Worm (Caenorhabditis elegans) whole organism, late embryonic: ENCODE results near the gene ZK930.2.

Source experiments
- C38D4.7 ChIP-seq: fragments of 200-800 bp; sonication (Bioruptor generic); optimal IDR thresholded peaks from 2 replicates; lab custom pipeline; 2018; ENCODE audit warnings: mild to moderate bottlenecking, missing genetic modification characterization, moderate library complexity, missing compliant biosample characterization
- F13H6.1 ChIP-seq: sonication (generic microtip); optimal IDR thresholded peaks from 2 replicates; lab custom pipeline; 2016; ENCODE audit warnings: missing genetic modification characterization, missing compliant biosample characterization
- K09A11.1 ChIP-seq: sonication (generic microtip); optimal IDR thresholded peaks from 2 replicates; lab custom pipeline; 2017; ENCODE audit warnings: antibody characterized with exemption, mild to moderate bottlenecking, missing genetic modification characterization, missing compliant biosample characterization; ENCODE audit not compliant: insufficient read depth
- Y22D7AL.16 ChIP-seq: sonication (generic microtip); optimal IDR thresholded peaks from 2 replicates; lab custom pipeline; 2016; ENCODE audit warnings: missing genetic modification characterization, missing compliant biosample characterization
- ama-1 ChIP-seq: fragments of 150-350 bp; optimal IDR thresholded peaks from 2 replicates; lab custom pipeline; 2014
- ceh-14 ChIP-seq: sonication (generic microtip); optimal IDR thresholded peaks from 2 replicates; lab custom pipeline; 2016; ENCODE audit warnings: missing genotype, missing genetic modification characterization, missing compliant biosample characterization
- ceh-30 ChIP-seq: fragments of 150-350 bp; optimal IDR thresholded peaks from 2 replicates; lab custom pipeline; 2014; ENCODE audit warnings: missing biosample characterization, missing genetic modification characterization
- ceh-45 ChIP-seq: fragments of 200-800 bp; sonication (Bioruptor generic); IDR thresholded peaks from 2 replicates; pipeline ENCODE4 v1.3.6; 2022; ENCODE audit warnings: missing genetic modification reagents, missing genetic modification characterization, missing compliant biosample characterization
- ceh-6 ChIP-seq: fragments of 200-800 bp; sonication (Bioruptor generic); optimal IDR thresholded peaks from 2 replicates; lab custom pipeline; 2018; ENCODE audit warnings: mild to moderate bottlenecking, missing genetic modification characterization, missing compliant biosample characterization
- ceh-9 ChIP-seq: sonication (generic microtip); optimal IDR thresholded peaks from 2 replicates; lab custom pipeline; 2016; ENCODE audit warnings: mild to moderate bottlenecking, missing genetic modification characterization, inconsistent platforms, missing compliant biosample characterization
- dmd-4 ChIP-seq: sonication (generic microtip); optimal IDR thresholded peaks from 2 replicates; lab custom pipeline; 2016; ENCODE audit warnings: borderline replicate concordance, missing genetic modification characterization, missing compliant biosample characterization
- dve-1 ChIP-seq: sonication (generic microtip); optimal IDR thresholded peaks from 2 replicates; lab custom pipeline; 2017; ENCODE audit warnings: antibody characterized with exemption, mild to moderate bottlenecking, missing genetic modification characterization, missing compliant biosample characterization
- elt-2 ChIP-seq: sonication (generic microtip); optimal IDR thresholded peaks from 2 replicates; lab custom pipeline; 2016; ENCODE audit warnings: missing genetic modification reagents, missing genetic modification characterization, missing compliant biosample characterization
- elt-4 ChIP-seq: sonication (generic microtip); optimal IDR thresholded peaks from 2 replicates; lab custom pipeline; 2016; ENCODE audit warnings: missing genetic modification characterization, missing compliant biosample characterization
- eyg-1 ChIP-seq: sonication (generic microtip); optimal IDR thresholded peaks from 2 replicates; lab custom pipeline; 2016; ENCODE audit warnings: missing genotype, missing genetic modification characterization, missing compliant biosample characterization
- fkh-6 ChIP-seq: sonication (generic microtip); optimal IDR thresholded peaks from 2 replicates; lab custom pipeline; 2016; ENCODE audit warnings: missing genetic modification characterization, missing compliant biosample characterization
- hlh-30 ChIP-seq: sonication (generic microtip); optimal IDR thresholded peaks from 2 replicates; lab custom pipeline; 2017; ENCODE audit warnings: antibody characterized with exemption, missing genetic modification characterization, missing compliant biosample characterization; ENCODE audit not compliant: insufficient read depth
- hlh-8 ChIP-seq: sonication (generic microtip); optimal IDR thresholded peaks from 2 replicates; lab custom pipeline; 2016; ENCODE audit warnings: missing genotype, missing genetic modification characterization, missing compliant biosample characterization
- lim-6 ChIP-seq: sonication (generic microtip); optimal IDR thresholded peaks from 2 replicates; lab custom pipeline; 2016; ENCODE audit warnings: missing genetic modification characterization, missing compliant biosample characterization
- mec-3 ChIP-seq: sonication (generic microtip); optimal IDR thresholded peaks from 2 replicates; lab custom pipeline; 2016; ENCODE audit warnings: borderline replicate concordance, missing genetic modification characterization, missing compliant biosample characterization
- nfya-1 ChIP-seq: sonication (generic microtip); optimal IDR thresholded peaks from 2 replicates; lab custom pipeline; 2017; ENCODE audit warnings: missing genetic modification characterization, mild to moderate bottlenecking, missing compliant biosample characterization, antibody characterized with exemption, moderate library complexity
- nhr-11 ChIP-seq: fragments of 150-350 bp; optimal IDR thresholded peaks from 2 replicates; lab custom pipeline; 2014; ENCODE audit warnings: missing biosample characterization, missing genetic modification characterization
- nhr-232 ChIP-seq: sonication (generic microtip); optimal IDR thresholded peaks from 2 replicates; lab custom pipeline; 2016; ENCODE audit warnings: missing genetic modification characterization, missing compliant biosample characterization
- pha-2 ChIP-seq: sonication (generic microtip); optimal IDR thresholded peaks from 2 replicates; lab custom pipeline; 2017; ENCODE audit warnings: mild to moderate bottlenecking, missing genetic modification characterization, missing compliant biosample characterization
- pha-4 ChIP-seq: fragments of 150-350 bp; optimal IDR thresholded peaks from 2 replicates; lab custom pipeline; 2018; ENCODE audit warnings: missing biosample characterization, missing genetic modification reagents, missing genetic modification characterization
- pqm-1 ChIP-seq: sonication (generic microtip); optimal IDR thresholded peaks from 2 replicates; lab custom pipeline; 2016; ENCODE audit warnings: missing genetic modification characterization, missing compliant biosample characterization
- ref-2 ChIP-seq: sonication (generic microtip); optimal IDR thresholded peaks from 2 replicates; lab custom pipeline; 2016; ENCODE audit warnings: missing genetic modification characterization, missing compliant biosample characterization
- sox-2 ChIP-seq: fragments of 200-800 bp; sonication (Bioruptor generic); IDR thresholded peaks from 2 replicates; pipeline ENCODE4 v1.3.6; 2022; ENCODE audit warnings: missing genetic modification reagents, missing genetic modification characterization, missing compliant biosample characterization
- sox-4 ChIP-seq: sonication (generic microtip); optimal IDR thresholded peaks from 2 replicates; lab custom pipeline; 2017; ENCODE audit warnings: mild to moderate bottlenecking, missing genetic modification characterization, inconsistent platforms, missing compliant biosample characterization
- syd-9 ChIP-seq: sonication (generic microtip); optimal IDR thresholded peaks from 2 replicates; lab custom pipeline; 2016; ENCODE audit warnings: mild to moderate bottlenecking, missing genetic modification characterization, moderate library complexity, missing compliant biosample characterization
- tbx-2 ChIP-seq: sonication (generic microtip); optimal IDR thresholded peaks from 2 replicates; lab custom pipeline; 2016; ENCODE audit warnings: missing genetic modification characterization, missing compliant biosample characterization
- tbx-7 ChIP-seq: sonication (generic microtip); optimal IDR thresholded peaks from 2 replicates; lab custom pipeline; 2016; ENCODE audit warnings: missing genotype, missing genetic modification characterization, missing compliant biosample characterization
- unc-3 ChIP-seq, 2 experiments: fragments of 200-800 bp in 1 of 2; sonication (Bioruptor generic) in 1 of 2; sonication (generic microtip) in 1 of 2; conservative IDR thresholded peaks in 1 of 2; optimal IDR thresholded peaks in 1 of 2; 2 replicates each; pipeline versions ENCODE4 v1.3.6 to Lab custom; 2016 to 2022; ENCODE audit warnings: missing compliant biosample characterization in 2 of 2, missing genetic modification characterization in 2 of 2, missing genetic modification reagents in 1 of 2
- unc-42 ChIP-seq: sonication (generic microtip); optimal IDR thresholded peaks from 2 replicates; lab custom pipeline; 2016; ENCODE audit warnings: missing genotype, missing genetic modification characterization, missing compliant biosample characterization
- unc-55 ChIP-seq: sonication (generic microtip); optimal IDR thresholded peaks from 2 replicates; lab custom pipeline; 2017; ENCODE audit warnings: missing biosample characterization, missing genetic modification reagents, missing genetic modification characterization
- ztf-16 ChIP-seq: sonication (generic microtip); optimal IDR thresholded peaks from 2 replicates; lab custom pipeline; 2017; ENCODE audit warnings: missing genetic modification characterization, missing compliant biosample characterization

The ZK930.2 gene

DNA sequence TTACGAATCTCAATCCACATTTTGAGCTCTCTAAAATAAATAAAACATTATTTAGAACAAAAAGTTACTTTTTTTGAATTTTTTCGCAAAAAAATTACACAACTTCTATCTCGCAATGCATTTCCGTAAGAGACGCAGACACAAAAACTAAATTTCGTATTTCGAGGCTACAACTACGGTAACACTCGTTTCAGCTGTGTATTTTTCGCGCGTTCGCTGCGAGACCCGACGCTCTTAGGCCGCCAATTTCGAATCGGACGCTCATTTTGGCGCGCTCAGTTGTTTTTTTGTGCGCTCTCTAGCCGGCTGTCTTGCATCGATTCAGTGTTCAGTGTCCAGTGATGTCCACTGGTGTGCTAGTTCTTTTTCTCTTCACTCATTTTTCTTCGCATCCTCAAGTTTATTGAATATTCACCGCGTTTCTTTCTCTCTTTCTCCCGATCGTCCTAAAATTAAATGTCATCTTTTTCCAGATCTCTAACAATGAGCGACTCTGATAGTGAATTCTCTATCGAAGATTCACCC lies 18.5 kb downstream of the ZK930.2 start, which contains the start of the genes npp-3 and top-2 (continued):
- TF ChIP-seq nhr-232 (no peak), C38D4.7 (no peak), ceh-6 (GFP tag; lab: Kevin White, UChicago) (no peak), unc-42 (peak; percentile 76), dve-1 (peak; percentile 55), nhr-11 (tag; lab: Kevin White, UChicago) (no peak)

DNA sequence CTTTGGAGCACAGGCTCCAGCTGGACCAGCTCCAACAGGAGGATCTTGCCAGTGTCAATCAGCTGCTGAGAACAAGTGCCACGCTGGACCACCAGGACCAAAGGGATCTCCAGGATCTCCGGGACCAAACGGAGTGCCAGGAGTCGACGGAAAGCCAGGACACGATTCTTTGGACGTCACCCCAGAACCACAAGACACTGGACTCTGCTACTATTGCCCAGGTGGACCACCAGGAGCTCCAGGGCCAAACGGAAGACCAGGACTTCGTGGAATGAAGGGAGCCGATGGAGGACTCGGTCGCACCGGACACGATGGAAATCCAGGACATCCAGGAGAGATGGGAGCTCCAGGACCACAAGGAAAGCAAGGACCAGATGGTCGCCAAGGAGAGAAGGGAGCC lies 24.3 kb downstream of the ZK930.2 start:
- TF ChIP-seq nfya-1 (tag; lab: Kevin White, UChicago) (no peak), dmd-4 (tag; lab: Kevin White, UChicago) (no peak), mec-3 (tag; lab: Kevin White, UChicago) (peak; percentile 46)

DNA sequence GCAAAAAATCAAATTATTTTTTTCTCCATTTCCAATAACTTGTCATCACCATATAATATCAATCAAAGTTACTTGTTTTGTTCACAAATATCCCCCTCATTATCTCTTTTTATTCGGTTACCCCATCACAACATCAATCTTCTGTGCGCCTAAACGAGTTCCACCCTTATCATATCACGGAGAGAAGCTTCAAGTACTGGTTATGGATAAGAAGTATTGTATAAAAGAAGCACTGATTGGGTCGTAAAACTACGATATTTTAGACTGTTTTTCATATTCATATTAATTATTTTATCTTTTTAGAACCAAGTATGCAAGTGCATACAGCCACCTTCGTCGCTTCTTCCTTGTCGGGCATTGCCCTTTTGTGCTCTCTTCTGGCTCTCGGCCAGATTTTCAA lies 25.0 kb downstream of the ZK930.2 start, which contains the start of gene col-84:
col-84 (plus strand) TSS at position 301 of the 400 bp plus-strand sequence.
- TF ChIP-seq pha-2 (tag; lab: Kevin White, UChicago) (no peak), F13H6.1 (no peak), C38D4.7 (no peak), syd-9 (tag; lab: Kevin White, UChicago) (no peak), ceh-45 (no peak), dmd-4 (tag; lab: Kevin White, UChicago) (no peak), tbx-2 (tag; lab: Kevin White, UChicago) (no peak), ceh-30 (tag; lab: Kevin White, UChicago) (no peak)

DNA sequence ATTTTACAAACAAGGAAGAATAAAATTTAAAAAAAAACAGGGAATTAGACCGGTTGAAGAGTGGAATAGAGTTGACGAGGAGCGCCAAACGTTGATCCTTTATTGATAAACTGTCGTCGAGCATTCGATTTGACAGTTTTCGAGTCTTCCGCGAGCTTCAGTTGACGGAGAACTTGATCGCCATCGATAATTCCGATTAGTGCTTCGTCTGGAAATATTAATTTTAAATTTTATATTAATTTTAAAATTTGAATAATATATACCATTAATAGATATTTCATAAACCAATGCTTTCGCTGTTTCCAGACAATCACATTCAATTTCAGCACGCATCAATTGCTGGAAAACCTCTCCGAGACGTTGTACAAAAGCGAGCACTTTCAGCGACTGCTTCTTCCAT lies 27.6 kb downstream of the ZK930.2 start, which contains the start of gene K12D12.4:
K12D12.4 (minus strand) TSS at position 101 of the 400 bp plus-strand sequence.
- TF ChIP-seq eyg-1 (tag; lab: Kevin White, UChicago) (no peak), ceh-6 (GFP tag; lab: Kevin White, UChicago) (no peak), F13H6.1 (no peak), Y22D7AL.16 (tag; lab: Kevin White, UChicago) (no peak), pqm-1 (tag; lab: Kevin White, UChicago) (no peak), pha-4 (tag; lab: Kevin White, UChicago) (no peak), ztf-16 (tag; lab: Kevin White, UChicago) (no peak), ref-2 (tag; lab: Kevin White, UChicago) (no peak), pha-2 (tag; lab: Kevin White, UChicago) (no peak), ceh-14 (tag; lab: Kevin White, UChicago) (no peak), lim-6 (tag; lab: Kevin White, UChicago) (no peak), hlh-30 (tag; lab: Kevin White, UChicago) (no peak)

DNA sequence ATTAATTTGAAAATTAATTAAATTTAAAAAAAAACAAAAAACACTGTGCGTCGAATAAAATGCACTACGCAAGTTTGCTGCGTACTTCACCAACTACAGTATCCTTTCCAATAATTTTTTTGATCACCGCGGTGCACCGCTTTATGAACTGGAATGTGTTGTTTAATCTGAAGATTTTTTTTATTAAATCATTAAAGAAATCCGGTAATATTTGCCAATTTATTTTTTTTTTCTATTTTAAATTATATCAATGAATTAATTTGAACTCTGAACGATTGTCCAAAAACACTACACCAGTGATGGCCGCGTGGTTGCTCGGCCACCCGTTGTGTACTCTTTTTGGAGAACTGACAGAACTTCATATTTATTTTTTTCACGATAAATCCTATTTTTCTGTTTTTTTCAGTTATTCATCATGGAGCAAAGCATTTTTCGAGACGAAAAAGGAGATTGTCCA lies 32.6 kb downstream of the ZK930.2 start, which contains the start of gene K12D12.5:
K12D12.5 (plus strand) TSS at position 407 of the 457 bp plus-strand sequence.
- TF ChIP-seq unc-55 (GFP tag; lab: Kevin White, UChicago), result no peak
- TF ChIP-seq dmd-4 (tag; lab: Kevin White, UChicago), result no peak
- no peak for TF ChIP-seq tbx-7 (tag; lab: Kevin White, UChicago)
- TF ChIP-seq sox-4 (tag; lab: Kevin White, UChicago), result no peak
- TF ChIP-seq K09A11.1 (tag; lab: Kevin White, UChicago), result no peak
- TF ChIP-seq ceh-6 (GFP tag; lab: Kevin White, UChicago), result no peak
- TF ChIP-seq ama-1 (lab: Kevin White, UChicago), result no peak
- TF ChIP-seq ceh-9 (tag; lab: Kevin White, UChicago), result no peak
- TF ChIP-seq hlh-8, result no peak

DNA sequence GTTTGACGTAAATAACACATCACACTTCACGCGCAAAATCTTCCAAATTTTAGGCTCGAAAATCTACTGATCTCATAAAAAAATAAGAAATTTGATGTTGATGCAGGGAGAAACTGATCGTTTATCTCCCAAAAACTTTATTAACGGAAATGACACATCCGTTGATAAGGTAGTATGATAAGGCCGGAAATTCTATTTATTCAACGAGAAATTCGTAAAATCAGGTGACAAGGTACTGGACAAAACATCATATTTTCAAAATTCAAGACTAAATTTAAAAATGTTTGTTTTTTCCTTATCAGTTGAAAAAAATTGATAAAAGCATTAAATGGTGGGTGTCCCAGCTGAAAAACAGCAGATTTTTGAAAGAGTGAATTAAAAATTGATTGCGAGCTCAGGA lies 33.4 kb downstream of the ZK930.2 start:
- TF ChIP-seq elt-4 (tag; lab: Kevin White, UChicago) (no peak), sox-2 (GFP tag; lab: Robert Waterston, UW) (no peak), fkh-6 (tag; lab: Kevin White, UChicago) (no peak), pha-4 (tag; lab: Kevin White, UChicago) (no peak), unc-3 (GFP tag; conservative IDR thresholded peaks at IDR 0.05; lab: Robert Waterston, UW) (no peak), unc-3 (tag; optimal IDR thresholded peaks at IDR 0.05; lab: Kevin White, UChicago) (no peak), ceh-45 (no peak), mec-3 (tag; lab: Kevin White, UChicago) (no peak), elt-2 (tag; lab: Kevin White, UChicago) (peak; percentile 26)
